Worm (Caenorhabditis elegans) whole organism, L1 larva: Measurements from ENCODE around the gene R10F2.5.
A peak's percentile ranks its signal among the peaks of the same experiment; 100 is the strongest.

Source experiments
- F16B12.6 ChIP-seq: fragments of 150-350 bp; optimal IDR thresholded peaks from 2 replicates; lab custom pipeline; 2014; ENCODE audit warnings: missing biosample characterization, missing genetic modification characterization
- aly-2 ChIP-seq: fragments of 150-350 bp; optimal IDR thresholded peaks from 2 replicates; lab custom pipeline; 2014; ENCODE audit warnings: missing biosample characterization, missing genetic modification characterization
- blmp-1 ChIP-seq: fragments of 150-350 bp; optimal IDR thresholded peaks from 2 replicates; lab custom pipeline; 2014; ENCODE audit warnings: missing biosample characterization, missing genetic modification characterization
- ceh-82 ChIP-seq, 3 experiments: fragments of 150-350 bp in 1 of 3; sonication (generic microtip) in 2 of 3; optimal IDR thresholded peaks; 2 replicates each; lab custom pipeline; 2014 to 2017; ENCODE audit warnings: missing biosample characterization in 3 of 3, missing genetic modification characterization in 3 of 3
- dpl-1 ChIP-seq, 3 experiments: fragments of 150-350 bp in 2 of 3; sonication (generic microtip) in 1 of 3; optimal IDR thresholded peaks; 2 replicates each; lab custom pipeline; 2014 to 2017; ENCODE audit warnings: missing biosample characterization in 3 of 3, missing genetic modification characterization in 3 of 3, missing genetic modification reagents in 3 of 3
- efl-1 ChIP-seq, 4 experiments: fragments of 150-350 bp; optimal IDR thresholded peaks in 3 of 4; peaks in 1 of 4; 1 replicate in 1 of 4; 2 replicates in 3 of 4; lab custom pipeline; 2014; ENCODE audit warnings: missing biosample characterization in 2 of 4, missing genetic modification characterization in 2 of 4, missing genetic modification reagents in 2 of 4
- ets-5 ChIP-seq: fragments of 200-800 bp; sonication (Bioruptor generic); IDR thresholded peaks from 2 replicates; pipeline ENCODE4 v1.3.6; 2022; ENCODE audit warnings: missing genetic modification characterization, missing compliant biosample characterization
- fos-1 ChIP-seq: fragments of 150-350 bp; optimal IDR thresholded peaks from 2 replicates; lab custom pipeline; 2014; ENCODE audit warnings: missing biosample characterization, missing genetic modification characterization
- lin-14 ChIP-seq: fragments of 200-800 bp; sonication (Bioruptor generic); optimal IDR thresholded peaks from 2 replicates; lab custom pipeline; 2018; ENCODE audit warnings: mild to moderate bottlenecking, missing genetic modification characterization, moderate library complexity, missing compliant biosample characterization
- lin-35 ChIP-seq, 2 experiments: fragments of 150-350 bp; optimal IDR thresholded peaks; 2 replicates each; lab custom pipeline; 2014; ENCODE audit warnings: missing biosample characterization in 2 of 2, missing genetic modification characterization in 2 of 2, missing genetic modification reagents in 2 of 2
- lsy-2 ChIP-seq, 2 experiments: fragments of 150-350 bp; optimal IDR thresholded peaks; 2 replicates each; lab custom pipeline; 2014; ENCODE audit warnings: missing biosample characterization in 2 of 2, missing genetic modification characterization in 2 of 2
- mep-1 ChIP-seq: fragments of 150-350 bp; optimal IDR thresholded peaks from 2 replicates; lab custom pipeline; 2014; ENCODE audit warnings: missing biosample characterization, missing genetic modification characterization
- nhr-11 ChIP-seq: fragments of 150-350 bp; optimal IDR thresholded peaks from 2 replicates; lab custom pipeline; 2014; ENCODE audit warnings: missing biosample characterization, missing genetic modification characterization
- nhr-12 ChIP-seq: sonication (generic microtip); optimal IDR thresholded peaks from 2 replicates; lab custom pipeline; 2017; ENCODE audit warnings: missing biosample characterization, missing genetic modification characterization
- nhr-47 ChIP-seq: sonication (generic microtip); optimal IDR thresholded peaks from 2 replicates; lab custom pipeline; 2016; ENCODE audit warnings: mild to moderate bottlenecking, missing genetic modification characterization, moderate library complexity, missing compliant biosample characterization
- nhr-76 ChIP-seq: sonication (generic microtip); optimal IDR thresholded peaks from 2 replicates; lab custom pipeline; 2017; ENCODE audit warnings: missing biosample characterization, missing genetic modification characterization
- nhr-85 ChIP-seq: sonication (generic microtip); peaks from one replicate; lab custom pipeline; 2016; ENCODE audit warnings: missing genetic modification characterization, inconsistent platforms, missing compliant biosample characterization
- rnt-1 ChIP-seq: sonication (generic microtip); optimal IDR thresholded peaks from 2 replicates; lab custom pipeline; 2016; ENCODE audit warnings: mild to moderate bottlenecking, missing genetic modification characterization, moderate library complexity, missing compliant biosample characterization
- skn-1 ChIP-seq: fragments of 150-350 bp; optimal IDR thresholded peaks from 2 replicates; lab custom pipeline; 2014; ENCODE audit warnings: missing biosample characterization, missing genetic modification characterization
- snu-23 ChIP-seq: sonication (generic microtip); optimal IDR thresholded peaks from 2 replicates; lab custom pipeline; 2016; ENCODE audit warnings: missing genetic modification characterization, missing compliant biosample characterization
- sup-37 ChIP-seq: fragments of 200-800 bp; sonication (Bioruptor generic); optimal IDR thresholded peaks from 2 replicates; lab custom pipeline; 2018; ENCODE audit warnings: mild to moderate bottlenecking, missing genetic modification characterization, missing compliant biosample characterization
- tbx-2 ChIP-seq: sonication (generic microtip); optimal IDR thresholded peaks from 2 replicates; lab custom pipeline; 2016; ENCODE audit warnings: missing genetic modification characterization, missing compliant biosample characterization
- unc-130 ChIP-seq: fragments of 150-350 bp; optimal IDR thresholded peaks from 2 replicates; lab custom pipeline; 2017; ENCODE audit warnings: missing biosample characterization, missing genetic modification characterization, inconsistent platforms
- zag-1 ChIP-seq: fragments of 150-350 bp; optimal IDR thresholded peaks from 2 replicates; lab custom pipeline; 2014; ENCODE audit warnings: missing biosample characterization, missing genetic modification characterization
- zip-4 ChIP-seq: fragments of 200-800 bp; sonication (Bioruptor generic); optimal IDR thresholded peaks from 2 replicates; lab custom pipeline; 2018; ENCODE audit warnings: mild to moderate bottlenecking, missing genetic modification characterization, moderate library complexity, missing compliant biosample characterization

Gene R10F2.5

DNA sequence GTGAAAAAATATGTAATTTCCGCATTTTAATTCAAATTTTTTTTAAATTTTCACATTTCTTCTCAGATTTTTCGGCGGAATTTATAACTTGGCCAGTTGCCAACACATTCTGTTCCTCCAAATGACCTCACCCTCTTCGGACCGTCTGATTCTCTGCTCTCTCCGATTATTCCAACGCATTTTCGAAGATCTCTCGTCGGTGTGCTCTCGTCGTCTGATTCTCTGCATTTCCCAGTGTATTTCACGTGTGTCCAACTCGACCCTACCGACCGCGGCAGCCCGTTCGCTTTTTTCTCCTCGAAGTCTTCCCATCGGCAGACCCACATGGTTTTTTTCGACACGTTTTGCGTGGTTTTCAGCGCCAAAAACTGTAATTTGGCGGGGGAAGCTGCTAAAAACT lies 22.7 kb upstream of the R10F2.5 start:
- TF ChIP-seq ceh-82 (tag; optimal IDR thresholded peaks at IDR 0.05; lab: Kevin White, UChicago) (peak in 1 of 3 experiments; percentile 25), lsy-2 (tag; optimal IDR thresholded peaks at IDR 0.05; lab: Kevin White, UChicago) (peak; percentile 25 to 30), blmp-1 (tag; lab: Kevin White, UChicago) (peak; percentile 13), dpl-1 (GFP tag; optimal IDR thresholded peaks at IDR 0.05; lab: Kevin White, UChicago) (peak in 2 of 3 experiments; percentile 32 to 34), nhr-47 (tag; lab: Kevin White, UChicago) (no peak), lin-35 (GFP tag; optimal IDR thresholded peaks at IDR 0.05; lab: Kevin White, UChicago) (peak; percentile 20 to 28), rnt-1 (tag; lab: Kevin White, UChicago) (no peak), snu-23 (GFP tag; lab: Kevin White, UChicago) (peak; percentile 45), aly-2 (tag; lab: Kevin White, UChicago) (no peak), nhr-85 (tag; lab: Kevin White, UChicago) (peak; percentile 29), lin-14 (GFP tag; lab: Kevin White, UChicago) (peak; percentile 79), efl-1 (optimal IDR thresholded peaks at IDR 0.05; lab: Kevin White, UChicago) (peak; percentile 64 to 68), efl-1 (GFP tag; optimal IDR thresholded peaks at IDR 0.05 in 1 of 2; lab: Kevin White, UChicago) (peak in 1 of 2 experiments; percentile 32), zag-1 (tag; lab: Kevin White, UChicago) (no peak), F16B12.6 (tag; lab: Kevin White, UChicago) (peak; percentile 9), mep-1 (tag; lab: Kevin White, UChicago) (peak; percentile 57), tbx-2 (tag; lab: Kevin White, UChicago) (peak; percentile 17)

DNA sequence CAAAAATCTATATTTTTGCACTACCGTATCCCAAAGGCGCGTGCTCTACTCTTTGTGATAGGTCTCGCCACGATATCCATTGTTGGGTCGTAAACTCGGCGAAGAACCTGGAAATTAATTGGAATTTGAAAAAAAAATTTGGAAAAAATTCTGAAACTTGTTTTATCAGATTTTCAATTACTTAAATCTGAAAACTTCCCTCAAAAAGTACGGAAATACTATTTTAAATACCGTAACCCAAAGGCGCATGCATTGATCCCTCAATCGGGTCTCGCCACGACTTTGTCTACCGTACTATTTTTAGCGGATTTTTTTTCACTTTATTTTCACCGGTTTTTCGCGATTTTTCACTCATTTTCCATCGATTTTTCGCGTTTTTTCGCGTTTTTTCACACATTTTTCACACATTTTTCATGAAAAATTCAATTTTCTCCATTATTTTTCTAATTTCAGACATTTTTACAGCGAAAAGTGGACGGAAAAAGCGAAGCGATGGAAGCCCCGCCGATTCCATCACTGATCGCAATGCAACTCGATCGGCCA lies 22.1 kb upstream of the R10F2.5 start, which contains the start of gene H05C05.1:
TSS of gene H05C05.1 (plus strand) at position 493 of the 543 bp plus-strand sequence.
- TF ChIP-seq skn-1 (tag; lab: Kevin White, UChicago) (no peak), sup-37 (no peak), nhr-76 (tag; lab: Kevin White, UChicago) (no peak), nhr-85 (tag; lab: Kevin White, UChicago) (no peak), ets-5 (no peak), efl-1 (optimal IDR thresholded peaks at IDR 0.05; lab: Kevin White, UChicago) (no peak), efl-1 (GFP tag; optimal IDR thresholded peaks at IDR 0.05 in 1 of 2; lab: Kevin White, UChicago) (peak in 1 of 2 experiments; percentile 71), fos-1 (tag; lab: Kevin White, UChicago) (no peak), lin-35 (GFP tag; optimal IDR thresholded peaks at IDR 0.05; lab: Kevin White, UChicago) (no peak)

DNA sequence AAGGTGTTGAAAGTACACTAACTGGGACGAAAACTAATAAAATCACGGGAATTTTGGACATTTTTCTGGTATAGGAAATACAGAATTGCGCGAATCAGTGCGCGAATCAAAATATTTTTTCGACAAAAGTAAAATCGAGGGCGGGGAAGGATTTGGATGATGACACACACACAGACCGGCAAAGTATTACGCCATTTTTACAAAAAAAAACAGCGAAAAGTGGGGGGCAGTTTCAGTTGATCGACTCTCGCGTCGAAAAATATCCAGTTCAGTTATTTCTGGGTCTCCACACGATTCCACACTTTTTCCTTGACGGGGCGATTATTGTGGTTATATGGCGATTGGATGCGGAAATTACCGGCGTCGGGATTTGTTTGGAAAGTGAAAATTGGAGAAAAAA lies 21.5 kb upstream of the R10F2.5 start, which contains the start of gene H05C05.4:
TSS of gene H05C05.4 (minus strand) at position 101 of the 400 bp plus-strand sequence.
- TF ChIP-seq lsy-2 (tag; optimal IDR thresholded peaks at IDR 0.05; lab: Kevin White, UChicago) (no peak), blmp-1 (tag; lab: Kevin White, UChicago) (peak; percentile 65)

DNA sequence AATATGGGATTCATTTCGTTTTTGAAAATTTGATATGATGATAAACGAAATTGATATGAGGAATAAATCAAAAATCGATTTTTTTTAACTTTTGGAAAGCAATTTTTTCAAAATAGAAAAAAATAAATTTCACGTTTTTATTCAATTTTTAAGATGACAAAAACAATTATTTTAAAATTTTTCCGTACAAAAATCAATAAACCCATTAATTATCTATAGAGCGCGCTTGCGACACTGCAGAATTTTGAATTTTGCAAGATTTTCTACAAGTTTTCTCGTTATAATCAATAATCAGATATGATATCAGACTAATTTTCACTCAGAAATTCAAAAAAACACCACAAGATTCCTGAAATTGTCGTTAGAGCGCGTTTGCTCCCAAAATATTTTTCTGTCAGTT lies 19.4 kb upstream of the R10F2.5 start, which contains the start of gene R10F2.6:
TSS of gene R10F2.6 (minus strand) at position 101 of the 400 bp plus-strand sequence.
- TF ChIP-seq lin-14 (GFP tag; lab: Kevin White, UChicago) = no peak
- TF ChIP-seq rnt-1 (tag; lab: Kevin White, UChicago) = no peak
- no peak for TF ChIP-seq nhr-11 (tag; lab: Kevin White, UChicago)
- TF ChIP-seq, all 84 proteins: peak for 0

DNA sequence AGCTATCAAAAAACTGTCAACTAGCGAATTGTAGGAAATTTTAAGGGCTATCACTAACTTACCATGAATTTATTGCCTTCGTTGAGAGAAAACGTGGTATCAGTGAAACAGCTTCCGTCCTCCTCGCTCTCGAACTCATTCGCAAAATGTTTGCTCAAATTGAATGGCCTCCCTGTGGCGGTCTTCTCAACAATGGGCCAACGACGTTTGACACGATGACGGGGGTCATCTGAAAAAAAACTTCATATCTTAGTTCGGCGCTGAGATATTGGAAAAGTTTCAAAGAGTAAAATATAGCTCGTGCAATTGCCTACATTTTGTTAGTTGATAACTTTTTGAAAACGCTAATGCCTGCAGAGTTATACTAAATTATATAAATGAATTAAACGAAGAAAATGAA lies 17.0 kb upstream of the R10F2.5 start:
- TF ChIP-seq zip-4 (GFP tag; lab: Kevin White, UChicago) = no peak
- no peak for TF ChIP-seq efl-1 (optimal IDR thresholded peaks at IDR 0.05; lab: Kevin White, UChicago)
- TF ChIP-seq efl-1 (GFP tag; optimal IDR thresholded peaks at IDR 0.05 in 1 of 2; lab: Kevin White, UChicago) = peak in 1 of 2 experiments; percentile 3

DNA sequence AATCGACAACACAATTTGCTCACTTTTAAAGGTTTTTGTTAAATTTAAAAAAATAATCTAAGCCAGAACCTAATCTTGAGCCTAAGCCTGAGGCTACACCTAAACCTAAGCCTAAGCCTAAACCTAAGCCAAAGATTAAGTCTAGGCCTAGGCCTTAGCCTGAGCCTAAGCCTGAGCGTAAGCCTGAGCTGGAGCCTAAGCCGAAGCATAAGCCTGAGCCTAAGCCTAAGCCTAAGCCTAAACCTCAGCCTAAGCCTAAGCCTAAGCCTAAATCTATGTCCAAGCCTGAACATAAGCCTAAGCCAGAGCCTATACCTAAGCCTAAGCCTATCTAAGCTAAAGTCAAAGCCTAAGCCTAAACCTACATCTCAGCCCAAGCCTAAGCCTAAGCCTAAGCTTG lies 13.2 kb upstream of the R10F2.5 start:
- no peak for TF ChIP-seq nhr-12

DNA sequence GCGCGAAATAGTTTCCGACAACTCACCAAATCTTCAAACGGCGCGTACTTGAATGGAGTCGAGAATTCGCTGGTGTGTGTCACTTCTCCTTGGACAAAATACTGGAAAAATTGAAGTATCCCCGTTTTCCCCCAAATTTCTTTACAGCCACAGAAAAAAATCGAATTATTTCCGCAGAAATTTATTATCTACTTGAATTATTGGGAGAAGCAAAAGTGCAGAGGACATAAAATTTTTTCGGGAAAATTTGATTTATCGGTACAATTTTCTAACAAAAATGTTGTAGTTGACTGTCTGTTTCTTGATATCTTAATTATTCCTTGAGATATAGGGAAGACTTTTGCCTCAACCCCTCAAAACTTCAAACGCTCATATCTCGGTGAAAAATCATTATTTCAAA lies 1.5 kb downstream of the R10F2.5 start, which contains the start of gene R10F2.4:
TSS of gene R10F2.4 (minus strand) at position 101 of the 400 bp plus-strand sequence.
- no peak for TF ChIP-seq nhr-76 (tag; lab: Kevin White, UChicago)
- TF ChIP-seq efl-1 (optimal IDR thresholded peaks at IDR 0.05; lab: Kevin White, UChicago) = no peak
- TF ChIP-seq efl-1 (GFP tag; optimal IDR thresholded peaks at IDR 0.05 in 1 of 2; lab: Kevin White, UChicago) = peak in 1 of 2 experiments; percentile 37
- no peak for TF ChIP-seq aly-2 (tag; lab: Kevin White, UChicago)
- no peak for TF ChIP-seq unc-130
- TF ChIP-seq, all 84 proteins: peak for 1
